Worm (Caenorhabditis elegans) whole organism, young adult: ENCODE data around the gene T25E12.6.

Experiments used
- C17E4.6 ChIP-seq: fragments of 200-800 bp; sonication (Bioruptor generic); IDR thresholded peaks from 2 replicates; pipeline ENCODE4 v1.3.6; 2022; ENCODE audit warnings: missing genetic modification reagents, missing genetic modification characterization, missing compliant biosample characterization
- F10E7.11 ChIP-seq: sonication (generic microtip); optimal IDR thresholded peaks from 2 replicates; lab custom pipeline; 2017; ENCODE audit warnings: mild to moderate bottlenecking, missing genetic modification characterization, moderate library complexity, missing compliant biosample characterization
- F33H1.4 ChIP-seq: fragments of 200-800 bp; sonication (Bioruptor generic); IDR thresholded peaks from 2 replicates; pipeline ENCODE4 v1.3.6; 2022; ENCODE audit warnings: missing genetic modification reagents, missing genetic modification characterization, missing compliant biosample characterization
- F49E8.2 ChIP-seq: sonication (generic microtip); optimal IDR thresholded peaks from 3 replicates; lab custom pipeline; 2017; ENCODE audit warnings: missing genetic modification characterization, mild to moderate bottlenecking, missing compliant biosample characterization, antibody characterized with exemption, moderate library complexity; ENCODE audit not compliant: insufficient read depth
- F57C9.4 ChIP-seq: sonication (generic microtip); optimal IDR thresholded peaks from 2 replicates; lab custom pipeline; 2017; ENCODE audit warnings: mild to moderate bottlenecking, missing genetic modification characterization, missing compliant biosample characterization
- T26A5.8 ChIP-seq: sonication (generic microtip); optimal IDR thresholded peaks from 2 replicates; lab custom pipeline; 2016; ENCODE audit warnings: missing genetic modification characterization, missing compliant biosample characterization
- Y56A3A.18 ChIP-seq: fragments of 200-800 bp; sonication (Bioruptor generic); IDR thresholded peaks from 2 replicates; pipeline ENCODE4 v1.3.6; 2022; ENCODE audit warnings: missing genetic modification reagents, missing genetic modification characterization, missing compliant biosample characterization
- Y95B8A.8 ChIP-seq: fragments of 200-800 bp; sonication (Bioruptor generic); IDR thresholded peaks from 2 replicates; pipeline ENCODE4 v1.3.6; 2022; ENCODE audit warnings: missing genetic modification reagents, missing genetic modification characterization, missing compliant biosample characterization
- ZK185.1 ChIP-seq: sonication (generic microtip); optimal IDR thresholded peaks from 2 replicates; lab custom pipeline; 2016; ENCODE audit warnings: mild to moderate bottlenecking, missing genetic modification characterization, missing compliant biosample characterization; ENCODE audit not compliant: poor library complexity, severe bottlenecking
- ama-1 ChIP-seq, 3 experiments: fragments of 150-350 bp in 1 of 3; sonication (generic microtip) in 2 of 3; optimal IDR thresholded peaks; 2 replicates each; lab custom pipeline; 2014 to 2018; ENCODE audit warnings: missing biosample characterization in 2 of 3, missing genetic modification characterization in 2 of 3, missing genetic modification reagents in 2 of 3
- attf-3 ChIP-seq: fragments of 200-800 bp; sonication (Bioruptor generic); conservative IDR thresholded peaks from 2 replicates; pipeline ENCODE4 v1.3.6; 2022; ENCODE audit warnings: missing genetic modification reagents, missing genetic modification characterization, missing compliant biosample characterization
- attf-6 ChIP-seq: fragments of 200-800 bp; sonication (Bioruptor generic); IDR thresholded peaks from 2 replicates; pipeline ENCODE4 v1.3.6; 2022; ENCODE audit warnings: missing genetic modification reagents, missing genetic modification characterization, missing compliant biosample characterization
- bed-1 ChIP-seq: fragments of 200-800 bp; sonication (Bioruptor generic); IDR thresholded peaks from 2 replicates; pipeline ENCODE4 v1.3.6; 2022; ENCODE audit warnings: missing genetic modification reagents, missing genetic modification characterization, missing compliant biosample characterization
- bed-2 ChIP-seq: fragments of 200-800 bp; sonication (Bioruptor generic); IDR thresholded peaks from 2 replicates; pipeline ENCODE4 v1.3.6; 2022; ENCODE audit warnings: missing genetic modification reagents, missing genetic modification characterization, missing compliant biosample characterization
- cebp-1 ChIP-seq, 2 experiments: fragments of 200-800 bp in 1 of 2; sonication (Bioruptor generic) in 1 of 2; sonication (generic microtip) in 1 of 2; IDR thresholded peaks in 1 of 2; optimal IDR thresholded peaks in 1 of 2; 2 replicates each; pipeline versions ENCODE4 v1.3.6 to Lab custom; 2017 to 2022; ENCODE audit warnings: missing compliant biosample characterization in 2 of 2, missing genetic modification characterization in 2 of 2, mild to moderate bottlenecking in 1 of 2, missing genetic modification reagents in 1 of 2, moderate library complexity in 1 of 2
- ceh-79 ChIP-seq: sonication (generic microtip); optimal IDR thresholded peaks from 2 replicates; lab custom pipeline; 2017; ENCODE audit warnings: mild to moderate bottlenecking, missing genetic modification characterization, missing compliant biosample characterization
- dpff-1 ChIP-seq: sonication (generic microtip); optimal IDR thresholded peaks from 2 replicates; lab custom pipeline; 2017; ENCODE audit warnings: mild to moderate bottlenecking, missing genetic modification characterization, missing compliant biosample characterization
- dpl-1 ChIP-seq: fragments of 150-350 bp; optimal IDR thresholded peaks from 2 replicates; lab custom pipeline; 2014; ENCODE audit warnings: missing biosample characterization, missing genetic modification reagents, missing genetic modification characterization
- egrh-3 ChIP-seq: fragments of 200-800 bp; sonication (Bioruptor generic); IDR thresholded peaks from 2 replicates; pipeline ENCODE4 v1.3.6; 2022; ENCODE audit warnings: missing genetic modification reagents, missing genetic modification characterization, missing compliant biosample characterization
- ets-4 ChIP-seq: fragments of 200-800 bp; sonication (Bioruptor generic); optimal IDR thresholded peaks from 2 replicates; lab custom pipeline; 2018; ENCODE audit warnings: mild to moderate bottlenecking, missing genetic modification characterization, missing compliant biosample characterization
- fkh-3 ChIP-seq: sonication (generic microtip); optimal IDR thresholded peaks from 2 replicates; lab custom pipeline; 2016; ENCODE audit warnings: mild to moderate bottlenecking, missing genetic modification characterization, missing compliant biosample characterization
- gei-17 ChIP-seq: fragments of 200-800 bp; sonication (Bioruptor generic); optimal IDR thresholded peaks from 2 replicates; lab custom pipeline; 2018; ENCODE audit warnings: mild to moderate bottlenecking, missing genetic modification characterization, missing compliant biosample characterization
- him-1 ChIP-seq: sonication (generic microtip); optimal IDR thresholded peaks from 2 replicates; lab custom pipeline; 2016; ENCODE audit warnings: missing genotype, missing genetic modification reagents, missing genetic modification characterization, missing compliant biosample characterization
- hlh-26 ChIP-seq: fragments of 200-800 bp; sonication (Bioruptor generic); conservative IDR thresholded peaks from 2 replicates; pipeline ENCODE4 v1.3.6; 2022; ENCODE audit warnings: missing genetic modification reagents, missing genetic modification characterization, missing compliant biosample characterization
- lag-1 ChIP-seq: fragments of 200-800 bp; sonication (Bioruptor generic); IDR thresholded peaks from 2 replicates; pipeline ENCODE4 v1.3.6; 2022; ENCODE audit warnings: missing genetic modification reagents, missing genetic modification characterization, missing compliant biosample characterization
- let-526 ChIP-seq: fragments of 200-800 bp; sonication (Bioruptor generic); IDR thresholded peaks from 2 replicates; pipeline ENCODE4 v1.3.6; 2022; ENCODE audit warnings: missing genetic modification reagents, missing genetic modification characterization, missing compliant biosample characterization
- lin-26 ChIP-seq: fragments of 200-800 bp; sonication (Bioruptor generic); IDR thresholded peaks from 2 replicates; pipeline ENCODE4 v1.3.6; 2022; ENCODE audit warnings: missing genetic modification reagents, missing genetic modification characterization, missing compliant biosample characterization
- lin-54 ChIP-seq: fragments of 200-800 bp; sonication (Bioruptor generic); optimal IDR thresholded peaks from 2 replicates; lab custom pipeline; 2018; ENCODE audit warnings: mild to moderate bottlenecking, missing genetic modification characterization, missing compliant biosample characterization
- lsy-27 ChIP-seq: sonication (generic microtip); optimal IDR thresholded peaks from 2 replicates; lab custom pipeline; 2017; ENCODE audit warnings: missing genetic modification characterization, mild to moderate bottlenecking, missing compliant biosample characterization, antibody characterized with exemption, missing genotype, borderline replicate concordance; ENCODE audit not compliant: insufficient read depth
- madf-3 ChIP-seq: fragments of 200-800 bp; sonication (Bioruptor generic); IDR thresholded peaks from 2 replicates; pipeline ENCODE4 v1.3.6; 2022; ENCODE audit warnings: missing genetic modification reagents, missing genetic modification characterization, missing compliant biosample characterization
- nfya-2 ChIP-seq: fragments of 200-800 bp; sonication (Bioruptor generic); IDR thresholded peaks from 2 replicates; pipeline ENCODE4 v1.3.6; 2022; ENCODE audit warnings: missing genetic modification reagents, missing genetic modification characterization, missing compliant biosample characterization
- nfyb-1 ChIP-seq: fragments of 200-800 bp; sonication (Bioruptor generic); IDR thresholded peaks from 2 replicates; pipeline ENCODE4 v1.3.6; 2022; ENCODE audit warnings: missing genetic modification reagents, missing genetic modification characterization, missing compliant biosample characterization
- nhr-120 ChIP-seq: fragments of 200-800 bp; sonication (Bioruptor generic); IDR thresholded peaks from 2 replicates; pipeline ENCODE4 v1.3.6; 2022; ENCODE audit warnings: missing genetic modification characterization, missing compliant biosample characterization
- nhr-27 ChIP-seq: fragments of 200-800 bp; sonication (Bioruptor generic); optimal IDR thresholded peaks from 2 replicates; lab custom pipeline; 2018; ENCODE audit warnings: mild to moderate bottlenecking, missing genetic modification characterization, moderate library complexity, missing compliant biosample characterization
- pbrm-1 ChIP-seq: fragments of 200-800 bp; sonication (Bioruptor generic); IDR thresholded peaks from 2 replicates; pipeline ENCODE4 v1.3.6; 2022; ENCODE audit warnings: missing genetic modification reagents, missing genetic modification characterization, missing compliant biosample characterization
- rcor-1 ChIP-seq: fragments of 200-800 bp; sonication (Bioruptor generic); IDR thresholded peaks from 2 replicates; pipeline ENCODE4 v1.3.6; 2022; ENCODE audit warnings: missing genetic modification reagents, missing genetic modification characterization, missing compliant biosample characterization
- rpc-1 ChIP-seq, 2 experiments: fragments of 150-350 bp in 1 of 2; sonication (generic microtip) in 1 of 2; optimal IDR thresholded peaks; 2 replicates each; lab custom pipeline; 2014 to 2018; ENCODE audit warnings: missing biosample characterization in 1 of 2, missing genetic modification characterization in 1 of 2, missing genetic modification reagents in 1 of 2, missing genotype in 1 of 2
- sptf-2 ChIP-seq: fragments of 200-800 bp; sonication (Bioruptor generic); optimal IDR thresholded peaks from 2 replicates; lab custom pipeline; 2018; ENCODE audit warnings: mild to moderate bottlenecking, missing genetic modification characterization, missing compliant biosample characterization
- unc-62 ChIP-seq: fragments of 150-350 bp; optimal IDR thresholded peaks from 2 replicates; lab custom pipeline; 2014; ENCODE audit warnings: missing biosample characterization, missing genetic modification reagents, missing genetic modification characterization
- zfh-2 ChIP-seq: fragments of 200-800 bp; sonication (Bioruptor generic); conservative IDR thresholded peaks from 2 replicates; pipeline ENCODE4 v1.3.6; 2022; ENCODE audit warnings: missing genetic modification reagents, missing genetic modification characterization, missing compliant biosample characterization
- zim-3 ChIP-seq: sonication (generic microtip); optimal IDR thresholded peaks from 2 replicates; lab custom pipeline; 2017; ENCODE audit warnings: mild to moderate bottlenecking, missing genetic modification characterization, moderate library complexity, missing compliant biosample characterization

Gene T25E12.6

ce11 chrV:16742123-16742522, at the start of gene T25E12.6:
T25E12.6 (plus strand) TSS chrV:16742423.
- TF ChIP-seq lag-1 (GFP tag; lab: Robert Waterston, UW) (no peak), Y56A3A.18 (GFP tag; lab: Robert Waterston, UW) (no peak)

- TF ChIP-seq nhr-120 (GFP tag; lab: Robert Waterston, UW) (no peak), egrh-3 (peak; percentile 90; the same call in 1 of the 2 replicates), attf-3 (GFP tag; lab: Robert Waterston, UW) (no peak), let-526 (GFP tag; lab: Robert Waterston, UW) (no peak), ets-4 (GFP tag; lab: Kevin White, UChicago) (no peak), zfh-2 (GFP tag; lab: Robert Waterston, UW) (peak; percentile 92), lsy-27 (tag; lab: Kevin White, UChicago) (no peak)
- TF ChIP-seq, all 124 proteins: peak for 2
These were observed 49.2 kb upstream of the T25E12.6 start for ce11 chrV:16692988-16693387.

- TF ChIP-seq lin-26 (no peak), madf-3 (no peak), hlh-26 (no peak), T26A5.8 (tag; lab: Kevin White, UChicago) (no peak), let-526 (GFP tag; lab: Robert Waterston, UW) (no peak), gei-17 (no peak), F49E8.2 (tag; lab: Kevin White, UChicago) (no peak), attf-6 (GFP tag; lab: Robert Waterston, UW) (no peak), nfya-2 (GFP tag; lab: Robert Waterston, UW) (no peak), bed-2 (GFP tag; lab: Robert Waterston, UW) (no peak), ceh-79 (no peak), lag-1 (GFP tag; lab: Robert Waterston, UW) (no peak), F57C9.4 (tag; lab: Kevin White, UChicago) (no peak), Y95B8A.8 (GFP tag; lab: Robert Waterston, UW) (no peak), F10E7.11 (tag; lab: Kevin White, UChicago) (no peak), lin-54 (GFP tag; lab: Kevin White, UChicago) (no peak), zim-3 (tag; lab: Kevin White, UChicago) (no peak), ZK185.1 (tag; lab: Kevin White, UChicago) (no peak), sptf-2 (GFP tag; lab: Kevin White, UChicago) (no peak), F33H1.4 (GFP tag; lab: Robert Waterston, UW) (no peak)
- TF ChIP-seq, all 124 proteins: peak for 0
These were observed 48.5 kb upstream of the T25E12.6 start, which contains the start of gene srw-42 for ce11 chrV:16693732-16694131. srw-42 (minus strand) TSS chrV:16693832.

DNA sequence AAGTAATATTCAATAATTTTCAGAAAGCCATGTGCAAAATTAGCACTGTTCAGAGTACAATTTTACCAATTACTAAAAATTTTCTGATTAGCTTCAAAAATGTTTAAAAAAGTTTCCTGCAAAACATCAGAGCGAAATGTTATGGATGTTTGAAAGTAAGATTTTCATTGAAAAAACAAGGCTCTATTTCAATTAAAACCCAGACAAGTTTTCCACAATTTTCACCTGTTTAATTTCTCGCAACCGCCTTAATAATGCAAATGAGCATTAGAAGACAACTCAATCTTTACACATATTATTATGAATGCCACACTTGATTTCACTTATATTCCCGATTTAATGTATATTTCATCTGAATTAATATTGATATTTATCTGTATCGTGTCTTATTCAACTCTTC, 47.7 kb upstream of the T25E12.6 start, which contains the start of gene srz-101:
Gene srz-101 (plus strand): TSS at position 301 of the 400 bp plus-strand sequence.
- TF ChIP-seq C17E4.6 (no peak), dpl-1 (GFP tag; lab: Kevin White, UChicago) (no peak)

ce11 chrV:16695499-16695898, 46.7 kb upstream of the T25E12.6 start:
- TF ChIP-seq dpff-1 (tag; lab: Kevin White, UChicago), result no peak
- TF ChIP-seq ama-1 (optimal IDR thresholded peaks at IDR 0.05; lab: Kevin White, UChicago), result no peak
- TF ChIP-seq ama-1 (GFP tag; optimal IDR thresholded peaks at IDR 0.05; lab: Kevin White, UChicago), result no peak
- TF ChIP-seq nhr-27 (tag; lab: Kevin White, UChicago), result no peak
- no peak for TF ChIP-seq fkh-3 (tag; lab: Kevin White, UChicago)
- TF ChIP-seq F10E7.11 (tag; lab: Kevin White, UChicago), result no peak
- no peak for TF ChIP-seq lin-54 (GFP tag; lab: Kevin White, UChicago)
- TF ChIP-seq him-1 (tag; lab: Kevin White, UChicago), result no peak
- TF ChIP-seq pbrm-1 (GFP tag; lab: Robert Waterston, UW), result no peak
- no peak for TF ChIP-seq nfyb-1 (GFP tag; lab: Robert Waterston, UW)
- TF ChIP-seq cebp-1 (GFP tag; IDR thresholded peaks at IDR 0.05; lab: Robert Waterston, UW), result no peak
- TF ChIP-seq cebp-1 (tag; optimal IDR thresholded peaks at IDR 0.05; lab: Kevin White, UChicago), result no peak
- no peak for TF ChIP-seq zim-3 (tag; lab: Kevin White, UChicago)
- TF ChIP-seq bed-1 (GFP tag; lab: Robert Waterston, UW), result no peak
- TF ChIP-seq rpc-1 (optimal IDR thresholded peaks at IDR 0.05; lab: Kevin White, UChicago), result no peak
- no peak for TF ChIP-seq rpc-1 (tag; optimal IDR thresholded peaks at IDR 0.05; lab: Kevin White, UChicago)
- TF ChIP-seq rcor-1 (GFP tag; lab: Robert Waterston, UW), result no peak
- TF ChIP-seq unc-62 (GFP tag; lab: Kevin White, UChicago), result no peak
